Worm (Caenorhabditis elegans) whole organism, mixed stage, embryonic: ENCODE results near the gene W05E10.1.

Experiments used
- ceh-83 ChIP-seq: fragments of 200-800 bp; sonication (Bioruptor generic); optimal IDR thresholded peaks from 2 replicates; lab custom pipeline; 2018; ENCODE audit warnings: mild to moderate bottlenecking, missing genetic modification characterization, missing compliant biosample characterization
- mep-1 ChIP-seq: fragments of 150-350 bp; optimal IDR thresholded peaks from 2 replicates; lab custom pipeline; 2017; ENCODE audit warnings: missing biosample characterization, missing genetic modification reagents, missing genetic modification characterization, inconsistent platforms
- nhr-28 ChIP-seq: fragments of 150-350 bp; optimal IDR thresholded peaks from 2 replicates; lab custom pipeline; 2014; ENCODE audit warnings: missing biosample characterization, missing genetic modification characterization
- pha-4 ChIP-seq: fragments of 150-350 bp; optimal IDR thresholded peaks from 2 replicates; lab custom pipeline; 2018; ENCODE audit warnings: missing biosample characterization, missing genetic modification reagents, missing genetic modification characterization
- snpc-4 ChIP-seq: fragments of 150-350 bp; optimal IDR thresholded peaks from 2 replicates; lab custom pipeline; 2014; ENCODE audit warnings: missing biosample characterization, missing genetic modification characterization

- TF ChIP-seq pha-4 (tag; lab: Kevin White, UChicago), result no peak
- TF ChIP-seq mep-1 (tag; lab: Kevin White, UChicago), result no peak
- no peak for TF ChIP-seq nhr-28
- no peak for TF ChIP-seq ceh-83 (GFP tag; lab: Kevin White, UChicago)
- no peak for TF ChIP-seq snpc-4
Observed at ce11 chrV:11648435-11648834, 43.1 kb downstream of the W05E10.1 start.
